Worm (Caenorhabditis elegans) whole organism, mixed stage, embryonic: Measurements from ENCODE around the gene C39H7.4.

Source experiments
- M03D4.4 ChIP-seq: sonication (generic microtip); optimal IDR thresholded peaks from 2 replicates; lab custom pipeline; 2017; ENCODE audit warnings: mild to moderate bottlenecking, missing genetic modification characterization, missing compliant biosample characterization
- blmp-1 ChIP-seq: fragments of 150-350 bp; optimal IDR thresholded peaks from 2 replicates; lab custom pipeline; 2014; ENCODE audit warnings: missing biosample characterization, missing genetic modification characterization
- ceh-39 ChIP-seq: fragments of 150-350 bp; optimal IDR thresholded peaks from 2 replicates; lab custom pipeline; 2014; ENCODE audit warnings: missing biosample characterization, missing genetic modification characterization
- ceh-43 ChIP-seq: fragments of 200-800 bp; sonication (Bioruptor generic); optimal IDR thresholded peaks from 2 replicates; lab custom pipeline; 2018; ENCODE audit warnings: mild to moderate bottlenecking, missing genetic modification characterization, moderate library complexity, missing compliant biosample characterization
- ces-1 ChIP-seq: fragments of 150-350 bp; optimal IDR thresholded peaks from 2 replicates; lab custom pipeline; 2014; ENCODE audit warnings: missing biosample characterization, missing genetic modification reagents, missing genetic modification characterization
- cnd-1 ChIP-seq: fragments of 200-800 bp; sonication (Bioruptor generic); optimal IDR thresholded peaks from 2 replicates; lab custom pipeline; 2018; ENCODE audit warnings: mild to moderate bottlenecking, missing genetic modification characterization, missing compliant biosample characterization
- drap-1 ChIP-seq: fragments of 200-800 bp; sonication (Bioruptor generic); optimal IDR thresholded peaks from 3 replicates; lab custom pipeline; 2018; ENCODE audit warnings: mild to moderate bottlenecking, missing genetic modification characterization, missing compliant biosample characterization
- elt-3 ChIP-seq: fragments of 150-350 bp; optimal IDR thresholded peaks from 2 replicates; lab custom pipeline; 2014; ENCODE audit warnings: missing biosample characterization, missing genetic modification characterization
- flh-1 ChIP-seq: fragments of 200-800 bp; sonication (Bioruptor generic); optimal IDR thresholded peaks from 2 replicates; lab custom pipeline; 2018; ENCODE audit warnings: mild to moderate bottlenecking, missing genetic modification characterization, moderate library complexity, missing compliant biosample characterization
- ham-2 ChIP-seq: fragments of 200-800 bp; sonication (Bioruptor generic); optimal IDR thresholded peaks from 2 replicates; lab custom pipeline; 2018; ENCODE audit warnings: mild to moderate bottlenecking, missing genetic modification characterization, missing compliant biosample characterization
- lin-13 ChIP-seq: fragments of 150-350 bp; optimal IDR thresholded peaks from 2 replicates; lab custom pipeline; 2014; ENCODE audit warnings: missing biosample characterization, missing genetic modification characterization
- lin-32 ChIP-seq: fragments of 200-800 bp; sonication (Bioruptor generic); optimal IDR thresholded peaks from 2 replicates; lab custom pipeline; 2018; ENCODE audit warnings: mild to moderate bottlenecking, missing genetic modification characterization, missing compliant biosample characterization
- lsy-2 ChIP-seq: fragments of 150-350 bp; optimal IDR thresholded peaks from 2 replicates; lab custom pipeline; 2014; ENCODE audit warnings: missing biosample characterization, missing genetic modification characterization
- mab-5 ChIP-seq: fragments of 150-350 bp; optimal IDR thresholded peaks from 2 replicates; lab custom pipeline; 2014; ENCODE audit warnings: missing biosample characterization, missing genetic modification characterization
- mep-1 ChIP-seq: fragments of 150-350 bp; optimal IDR thresholded peaks from 2 replicates; lab custom pipeline; 2017; ENCODE audit warnings: missing biosample characterization, missing genetic modification reagents, missing genetic modification characterization, inconsistent platforms
- mls-2 ChIP-seq: sonication (generic microtip); optimal IDR thresholded peaks from 2 replicates; lab custom pipeline; 2016; ENCODE audit warnings: mild to moderate bottlenecking, missing genetic modification characterization, moderate library complexity, missing compliant biosample characterization
- nhr-2 ChIP-seq: fragments of 150-350 bp; optimal IDR thresholded peaks from 2 replicates; lab custom pipeline; 2014; ENCODE audit warnings: missing biosample characterization, missing genetic modification characterization
- nhr-237 ChIP-seq: fragments of 150-350 bp; optimal IDR thresholded peaks from 2 replicates; lab custom pipeline; 2014; ENCODE audit warnings: missing biosample characterization, missing genetic modification characterization
- nhr-76 ChIP-seq: sonication (generic microtip); optimal IDR thresholded peaks from 2 replicates; lab custom pipeline; 2017; ENCODE audit warnings: missing biosample characterization, missing genetic modification characterization
- pha-4 ChIP-seq: fragments of 150-350 bp; optimal IDR thresholded peaks from 2 replicates; lab custom pipeline; 2018; ENCODE audit warnings: missing biosample characterization, missing genetic modification reagents, missing genetic modification characterization
- sem-2 ChIP-seq: fragments of 200-800 bp; sonication (Bioruptor generic); optimal IDR thresholded peaks from 2 replicates; lab custom pipeline; 2018; ENCODE audit warnings: mild to moderate bottlenecking, missing genetic modification characterization, missing compliant biosample characterization
- sptf-1 ChIP-seq: sonication (generic microtip); optimal IDR thresholded peaks from 2 replicates; lab custom pipeline; 2017; ENCODE audit warnings: mild to moderate bottlenecking, missing genetic modification characterization, moderate library complexity, missing compliant biosample characterization
- tbx-8 ChIP-seq: fragments of 200-800 bp; sonication (Bioruptor generic); optimal IDR thresholded peaks from 2 replicates; lab custom pipeline; 2018; ENCODE audit warnings: mild to moderate bottlenecking, missing genetic modification characterization, moderate library complexity, missing compliant biosample characterization
- unc-120 ChIP-seq: sonication (generic microtip); optimal IDR thresholded peaks from 2 replicates; lab custom pipeline; 2017; ENCODE audit warnings: missing genetic modification characterization, missing compliant biosample characterization; ENCODE audit not compliant: poor library complexity, severe bottlenecking
- unc-39 ChIP-seq: fragments of 150-350 bp; optimal IDR thresholded peaks from 2 replicates; lab custom pipeline; 2014; ENCODE audit warnings: missing biosample characterization, missing genetic modification characterization
- unc-62 ChIP-seq: fragments of 150-350 bp; optimal IDR thresholded peaks from 2 replicates; lab custom pipeline; 2014; ENCODE audit warnings: missing biosample characterization, missing genetic modification reagents, missing genetic modification characterization
- zip-8 ChIP-seq: fragments of 150-350 bp; optimal IDR thresholded peaks from 2 replicates; lab custom pipeline; 2014; ENCODE audit warnings: missing biosample characterization, missing genetic modification characterization
- ztf-11 ChIP-seq: fragments of 150-350 bp; optimal IDR thresholded peaks from 2 replicates; lab custom pipeline; 2014; ENCODE audit warnings: missing biosample characterization, missing genetic modification characterization

C39H7.4 gene

DNA sequence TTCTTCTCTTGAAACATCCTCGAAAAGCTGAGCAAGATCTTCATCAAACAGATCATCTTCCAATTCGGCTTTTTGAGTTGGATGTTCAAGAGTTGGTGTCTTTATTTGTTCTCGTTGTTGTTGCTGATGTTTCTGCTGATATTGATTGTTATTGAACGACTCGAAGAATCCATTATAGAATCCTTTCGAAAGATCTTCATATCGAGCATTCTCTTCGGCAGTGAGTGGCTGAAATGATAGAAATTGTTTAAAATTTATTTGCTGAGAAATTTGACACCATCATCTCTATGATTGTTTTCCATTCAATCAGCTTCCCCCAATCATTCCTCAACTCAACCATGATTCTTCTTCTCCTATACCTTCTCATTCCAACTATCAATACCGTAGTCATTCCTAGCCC is 39.2 kb upstream of the C39H7.4 start, which contains the start of gene clec-178:
Gene clec-178 (plus strand): TSS at position 301 of the 400 bp plus-strand sequence.
- TF ChIP-seq pha-4 (no peak), drap-1 (GFP tag; lab: Kevin White, UChicago) (no peak), unc-120 (tag; lab: Kevin White, UChicago) (no peak)

DNA sequence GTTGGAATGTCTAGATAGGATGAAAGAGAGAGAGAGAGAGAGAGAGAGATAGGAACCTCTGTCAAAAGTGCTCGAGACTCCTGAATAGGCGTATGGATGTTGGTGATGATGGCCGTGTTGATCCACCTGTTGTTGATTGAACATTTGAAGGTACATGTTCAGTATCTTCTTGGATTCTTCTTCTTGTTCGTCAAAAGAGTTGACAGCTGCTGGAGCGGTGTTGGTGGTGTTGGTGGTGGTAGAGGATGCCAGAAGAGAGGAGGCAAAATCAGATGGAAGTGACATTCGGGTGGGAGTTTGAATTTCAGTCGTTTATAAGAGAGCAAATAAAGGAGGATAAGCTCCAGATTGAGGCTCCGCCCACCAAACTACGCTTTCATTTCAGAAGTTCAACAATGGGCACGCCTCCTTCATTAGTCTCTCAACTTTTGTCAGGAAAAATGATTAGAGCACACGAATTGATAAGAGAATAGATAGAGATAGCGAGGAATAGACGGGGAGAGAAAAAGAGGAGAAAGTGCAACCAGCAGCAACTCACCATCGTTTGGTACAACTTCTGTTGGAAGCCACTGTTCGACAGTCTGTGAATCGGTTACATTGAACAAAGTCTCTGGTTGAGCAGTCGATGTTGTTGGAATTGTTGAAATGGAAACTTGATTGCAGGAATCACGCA is 38.5 kb upstream of the C39H7.4 start:
- TF ChIP-seq ces-1 (GFP tag; lab: Kevin White, UChicago), result no peak
- no peak for TF ChIP-seq ceh-43 (GFP tag; lab: Kevin White, UChicago)
- no peak for TF ChIP-seq elt-3 (tag; lab: Kevin White, UChicago)
- no peak for TF ChIP-seq mab-5 (tag; lab: Kevin White, UChicago)
- TF ChIP-seq lsy-2 (tag; lab: Kevin White, UChicago), result no peak
- TF ChIP-seq M03D4.4 (tag; lab: Kevin White, UChicago), result no peak
- TF ChIP-seq nhr-2 (tag; lab: Kevin White, UChicago), result no peak
- TF ChIP-seq zip-8 (tag; lab: Kevin White, UChicago), result no peak
- peak; percentile 22 for TF ChIP-seq sptf-1 (tag; lab: Kevin White, UChicago)

DNA sequence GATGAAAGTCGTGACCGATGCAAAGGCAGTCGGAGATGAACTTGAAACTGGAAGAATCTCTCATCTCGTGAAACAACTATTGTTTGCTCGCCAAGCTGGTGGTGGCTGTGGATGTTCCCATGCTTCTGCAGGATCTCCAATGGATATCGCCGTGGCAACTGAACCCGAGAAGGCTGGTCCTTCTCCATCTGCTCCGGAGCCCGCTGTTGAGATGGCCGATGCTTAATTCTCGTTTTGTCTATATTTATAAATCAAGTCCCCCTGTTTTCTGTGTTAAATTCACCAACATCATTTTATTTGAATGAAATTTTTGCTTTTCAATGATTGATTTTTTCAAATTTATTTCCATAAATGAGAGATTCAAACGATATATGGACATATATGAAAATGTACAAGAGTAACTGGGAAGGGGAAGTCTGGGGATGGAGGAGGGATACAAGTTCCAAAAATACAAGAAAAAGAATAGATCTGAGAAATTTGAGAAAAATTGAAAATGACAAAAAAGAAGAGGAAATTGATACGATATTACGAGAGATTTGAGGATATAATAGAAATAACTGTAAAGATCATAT is 36.4 kb upstream of the C39H7.4 start:
- TF ChIP-seq nhr-76 (tag; lab: Kevin White, UChicago) (no peak), nhr-237 (tag; lab: Kevin White, UChicago) (peak; percentile 18), ceh-43 (GFP tag; lab: Kevin White, UChicago) (no peak)

DNA sequence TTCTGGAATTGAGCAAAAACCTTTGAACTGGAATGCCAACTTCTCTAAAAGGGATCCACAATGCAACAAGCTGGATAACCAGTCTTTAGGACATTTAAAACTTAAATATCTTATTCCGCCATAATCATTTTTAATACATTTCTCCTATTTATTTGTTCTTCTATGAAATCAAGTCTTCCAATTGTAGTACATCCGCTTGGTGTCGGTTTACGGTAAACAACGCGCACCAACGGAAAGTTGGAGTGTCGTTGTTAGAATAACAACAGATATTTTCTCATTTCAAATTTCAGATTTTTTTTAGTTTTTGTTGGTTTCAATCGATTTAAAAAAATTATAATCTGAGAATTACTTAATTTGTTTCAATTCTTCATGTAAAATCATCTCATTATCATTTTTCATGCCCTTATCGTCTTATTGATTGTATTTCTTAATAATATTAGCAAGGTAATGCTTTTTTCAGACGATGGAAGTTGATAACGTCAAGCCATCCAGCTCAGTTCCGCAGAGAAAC is 34.7 kb upstream of the C39H7.4 start, which contains the start of gene csn-5:
Gene csn-5 (plus strand): TSS at position 461 of the 511 bp plus-strand sequence.
- TF ChIP-seq M03D4.4 (tag; lab: Kevin White, UChicago) (no peak), mls-2 (tag; lab: Kevin White, UChicago) (no peak), sem-2 (GFP tag; lab: Kevin White, UChicago) (no peak), ces-1 (GFP tag; lab: Kevin White, UChicago) (peak; percentile 1)

DNA sequence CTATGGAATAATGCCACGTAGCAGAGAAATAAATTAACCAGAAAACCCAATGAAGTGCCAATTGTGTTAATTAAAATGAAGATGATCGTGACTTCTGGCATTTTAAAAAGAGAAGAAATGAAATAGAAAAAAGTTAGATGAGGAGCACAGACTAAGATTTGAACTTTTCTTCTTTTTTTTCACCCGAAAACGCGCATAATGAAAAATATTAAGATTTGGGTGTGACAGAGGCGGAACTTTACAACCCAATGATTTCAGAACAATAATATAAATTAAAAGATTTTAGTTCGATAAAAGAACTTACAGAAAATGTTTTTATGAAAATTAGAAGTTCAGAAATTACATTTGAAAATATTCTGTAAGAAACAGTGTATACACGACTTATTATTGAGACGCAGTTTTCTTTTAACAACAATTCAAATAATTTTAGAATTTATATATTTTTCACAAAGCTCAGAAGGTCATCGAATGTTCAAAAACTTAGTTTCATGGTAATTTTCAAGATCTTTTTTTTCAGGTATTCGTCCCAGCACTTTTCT is 31.2 kb upstream of the C39H7.4 start, which contains the start of the genes srd-8 and B0547.2:
Gene srd-8 (minus strand): TSS at position 101 of the 539 bp plus-strand sequence.
Gene B0547.2 (plus strand): TSS at position 489 of the 539 bp plus-strand sequence.
- TF ChIP-seq unc-39 (tag; lab: Kevin White, UChicago) (no peak), tbx-8 (GFP tag; lab: Kevin White, UChicago) (no peak), M03D4.4 (tag; lab: Kevin White, UChicago) (no peak), cnd-1 (no peak), lin-32 (GFP tag; lab: Kevin White, UChicago) (no peak), ztf-11 (tag; lab: Kevin White, UChicago) (no peak), sptf-1 (tag; lab: Kevin White, UChicago) (no peak), lin-13 (tag; lab: Kevin White, UChicago) (no peak), nhr-2 (tag; lab: Kevin White, UChicago) (no peak), ceh-39 (tag; lab: Kevin White, UChicago) (no peak), flh-1 (GFP tag; lab: Kevin White, UChicago) (no peak), mep-1 (tag; lab: Kevin White, UChicago) (no peak), ham-2 (GFP tag; lab: Kevin White, UChicago) (no peak), nhr-76 (tag; lab: Kevin White, UChicago) (no peak), sem-2 (GFP tag; lab: Kevin White, UChicago) (no peak), drap-1 (GFP tag; lab: Kevin White, UChicago) (no peak)

DNA sequence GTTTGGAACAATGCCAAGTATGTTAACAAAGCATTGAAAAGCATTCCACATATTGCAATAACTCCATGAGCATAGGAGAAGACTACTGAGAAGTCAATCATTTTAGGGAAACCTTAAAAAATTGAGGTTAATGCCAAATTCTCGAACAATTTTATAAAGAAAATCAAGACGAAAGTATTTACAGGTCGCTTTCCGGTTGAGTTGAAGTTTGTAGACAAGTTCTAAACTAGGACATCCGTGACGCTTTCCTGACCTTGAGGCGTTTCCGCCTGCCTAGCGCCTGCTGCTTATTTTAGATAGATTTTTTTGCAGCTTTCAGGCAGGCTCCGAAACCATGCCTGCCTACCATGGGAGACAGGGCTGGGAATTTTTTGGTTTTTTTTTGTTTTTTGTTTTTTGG is 21.1 kb upstream of the C39H7.4 start, which contains the start of gene srd-13:
Gene srd-13 (minus strand): TSS at position 101 of the 400 bp plus-strand sequence.
- TF ChIP-seq sem-2 (GFP tag; lab: Kevin White, UChicago), result no peak
- TF ChIP-seq lin-13 (tag; lab: Kevin White, UChicago), result no peak
- no peak for TF ChIP-seq ham-2 (GFP tag; lab: Kevin White, UChicago)
- no peak for TF ChIP-seq blmp-1
- no peak for TF ChIP-seq nhr-237 (tag; lab: Kevin White, UChicago)
- no peak for TF ChIP-seq unc-62 (GFP tag; lab: Kevin White, UChicago)
- TF ChIP-seq mab-5 (tag; lab: Kevin White, UChicago), result no peak
- no peak for TF ChIP-seq tbx-8 (GFP tag; lab: Kevin White, UChicago)
- TF ChIP-seq ztf-11 (tag; lab: Kevin White, UChicago), result no peak
